Fruit fly (Drosophila melanogaster): ENCODE measurements around the gene CG6769.

DNA sequence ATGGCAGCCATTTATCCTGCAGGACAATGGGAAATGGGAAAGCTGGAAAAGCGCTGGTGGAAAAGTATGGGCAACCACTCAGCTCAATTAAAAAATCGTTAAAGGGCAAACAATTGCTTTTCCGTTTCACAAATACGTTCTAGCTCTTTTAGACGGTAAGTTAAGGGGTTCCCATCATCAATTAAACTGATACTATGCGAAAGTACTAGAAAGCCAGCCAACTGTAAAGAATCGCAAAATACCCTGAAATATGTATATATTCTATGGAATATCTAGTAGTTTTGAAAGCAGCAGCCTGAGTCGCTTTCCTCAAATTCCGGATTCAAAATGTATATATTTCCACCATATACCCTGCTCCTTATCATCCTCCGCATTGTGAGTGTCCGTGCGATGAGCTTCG, 22.6 kb downstream of the CG6769 start, which contains the start of gene CG12985:
- TF ChIP-seq CG8359 (GFP tag; optimal IDR thresholded peaks at IDR 0.05; ENCODE audit: borderline replicate concordance): no peak
- no peak for TF ChIP-seq CG15514 (GFP tag; optimal IDR thresholded peaks at IDR 0.05)
- no peak for TF ChIP-seq Antp (GFP tag; optimal IDR thresholded peaks at IDR 0.05)
- no peak for TF ChIP-seq NC2β (GFP tag; optimal IDR thresholded peaks at IDR 0.05)
- no peak for TF ChIP-seq Hmr (GFP tag; optimal IDR thresholded peaks at IDR 0.05)
- TF ChIP-seq Awh (GFP tag; IDR thresholded peaks at IDR 0.05): no peak
- no peak for TF ChIP-seq HmgD (GFP tag; optimal IDR thresholded peaks at IDR 0.05)
- TF ChIP-seq NC2α (GFP tag; optimal IDR thresholded peaks at IDR 0.05): no peak
- no peak for TF ChIP-seq CG18011 (GFP tag; optimal IDR thresholded peaks at IDR 0.05)
- no peak for TF ChIP-seq dmrt99B (tag; optimal IDR thresholded peaks at IDR 0.05)
- TF ChIP-seq CG31441 (GFP tag; IDR thresholded peaks at IDR 0.05): no peak
- TF ChIP-seq CG9876 (GFP tag; optimal IDR thresholded peaks at IDR 0.05): no peak
- no peak for TF ChIP-seq unc-4 (GFP tag; IDR thresholded peaks at IDR 0.05; ENCODE audit: partially characterized antibody)

Measured in whole organism, embryonic.